Fruit fly (Drosophila melanogaster): ENCODE results near the gene ghi.

- no peak for TF ChIP-seq cnc (optimal IDR thresholded peaks at IDR 0.05)
- no peak for TF ChIP-seq tj (GFP tag; optimal IDR thresholded peaks at IDR 0.05)
- TF ChIP-seq toe (GFP tag; optimal IDR thresholded peaks at IDR 0.05) = no peak
- no peak for TF ChIP-seq Mnt (GFP tag; optimal IDR thresholded peaks at IDR 0.05)
- no peak for TF ChIP-seq CG1620 (GFP tag; optimal IDR thresholded peaks at IDR 0.05)
- peak; percentile 78 for TF ChIP-seq CG14711 (tag; optimal IDR thresholded peaks at IDR 0.05)
- no peak for TF ChIP-seq CG7101 (tag; optimal IDR thresholded peaks at IDR 0.05)
- no peak for TF ChIP-seq CG11617 (GFP tag; optimal IDR thresholded peaks at IDR 0.05)
- TF ChIP-seq kay (GFP tag; ENCODE audit: borderline replicate concordance) = no peak
- no peak for TF ChIP-seq pad (GFP tag; optimal IDR thresholded peaks at IDR 0.05)
- no peak for TF ChIP-seq cic (GFP tag; optimal IDR thresholded peaks at IDR 0.05)
Measured at dm6 chr3L:9461670-9462246, 10.1 kb downstream of the ghi start.
